Fruit fly (Drosophila melanogaster) S2 (cell line): ENCODE data around the gene CG3224.

Experiments used
- CG8478 ChIP-seq: fragments of >200 bp; optimal IDR thresholded peaks from 2 replicates; lab custom pipeline; 2018
- CTCF ChIP-seq, 2 experiments: fragments of >200 bp; optimal IDR thresholded peaks; 2 replicates each; lab custom pipeline; 2018

Gene CG3224

DNA sequence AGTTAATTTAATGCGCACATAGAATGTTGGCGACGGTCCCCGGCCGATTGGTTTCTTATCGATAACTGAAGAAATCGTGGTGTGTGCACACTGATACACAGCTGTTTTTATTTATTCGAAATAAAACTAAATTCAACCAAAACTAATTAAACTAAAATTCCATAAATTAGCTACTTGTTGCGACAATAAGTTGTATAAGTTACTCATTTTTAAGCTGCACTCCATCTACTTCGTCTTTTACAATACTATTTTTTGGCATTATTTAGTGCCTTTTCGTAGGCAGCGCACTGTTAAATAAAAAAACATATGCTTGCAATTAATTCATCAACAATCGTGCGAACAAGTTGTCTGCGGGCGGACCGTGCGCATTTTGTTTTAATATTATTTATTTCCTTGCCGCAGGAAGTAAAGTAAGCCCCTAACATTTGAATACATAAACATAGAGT is at the start of gene CG3224, which contains the start of gene Ctr1A:
CG3224 (minus strand) TSS at position 71 of the 446 bp plus-strand sequence.
Ctr1A (plus strand) TSS at position 256 of the 446 bp plus-strand sequence.
- no peak for TF ChIP-seq CG8478 (lab: Kevin White, UChicago)

dm6 chrX:6710665-6711064 is 49.4 kb upstream of the CG3224 start:
- TF ChIP-seq CTCF (optimal IDR thresholded peaks at IDR 0.05; lab: Kevin White, UChicago) (no peak), CG8478 (lab: Kevin White, UChicago) (no peak)

DNA sequence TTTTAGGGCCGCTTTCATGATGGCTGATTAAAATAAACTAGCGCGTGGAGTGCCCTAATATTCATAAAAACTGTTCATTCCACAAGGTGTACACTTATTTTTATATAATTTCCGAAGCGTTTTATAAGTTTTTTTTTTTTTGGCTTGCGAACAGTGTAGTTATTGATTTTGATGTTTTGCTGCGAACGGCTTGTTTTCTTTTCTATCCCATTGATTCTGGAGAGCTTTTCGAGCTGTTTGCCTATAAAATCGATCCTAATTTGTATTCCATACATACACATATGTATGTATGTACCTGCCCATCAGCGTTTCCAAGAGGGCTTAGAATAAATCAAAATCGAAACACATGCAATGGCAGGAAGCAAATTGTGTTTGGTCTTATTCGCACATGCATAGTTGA is 49.0 kb upstream of the CG3224 start:
- TF ChIP-seq CTCF (optimal IDR thresholded peaks at IDR 0.05; lab: Kevin White, UChicago) (no peak), CG8478 (lab: Kevin White, UChicago) (no peak)

- TF ChIP-seq CTCF (optimal IDR thresholded peaks at IDR 0.05; lab: Kevin White, UChicago): no peak
- TF ChIP-seq CG8478 (lab: Kevin White, UChicago): no peak
Observed at dm6 chrX:6709252-6710037, 48.2 kb upstream of the CG3224 start.

DNA sequence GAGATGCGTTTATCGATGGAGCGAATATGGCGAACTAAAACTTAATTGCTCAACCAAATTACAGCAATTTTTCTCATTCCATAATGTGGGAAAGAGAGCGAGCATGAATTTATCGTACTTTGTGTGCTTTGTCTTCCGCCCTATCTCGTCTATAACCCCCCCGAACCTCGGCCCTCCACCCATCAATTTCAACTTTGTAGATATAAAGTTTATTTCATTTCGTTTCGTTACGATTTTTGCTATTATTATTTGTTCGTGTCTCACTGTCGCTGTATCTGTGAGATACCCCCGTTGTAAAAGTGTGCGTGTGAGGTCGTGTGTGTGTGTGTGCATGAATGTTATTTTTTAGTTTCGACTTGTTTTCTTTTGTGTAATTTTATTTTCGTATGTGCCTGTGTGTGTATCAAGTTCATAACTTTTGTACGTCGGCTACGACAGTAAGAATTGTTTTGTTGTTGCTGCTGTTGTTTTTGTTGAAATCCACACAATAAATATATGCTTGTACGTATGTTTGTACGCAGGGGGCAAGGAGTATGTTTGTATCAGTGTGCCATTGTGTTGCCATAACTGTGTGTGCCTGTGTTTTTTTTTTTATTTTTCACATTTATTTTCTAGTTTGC is 47.4 kb upstream of the CG3224 start:
- TF ChIP-seq CTCF (optimal IDR thresholded peaks at IDR 0.05; lab: Kevin White, UChicago) (no peak), CG8478 (lab: Kevin White, UChicago) (no peak)

DNA sequence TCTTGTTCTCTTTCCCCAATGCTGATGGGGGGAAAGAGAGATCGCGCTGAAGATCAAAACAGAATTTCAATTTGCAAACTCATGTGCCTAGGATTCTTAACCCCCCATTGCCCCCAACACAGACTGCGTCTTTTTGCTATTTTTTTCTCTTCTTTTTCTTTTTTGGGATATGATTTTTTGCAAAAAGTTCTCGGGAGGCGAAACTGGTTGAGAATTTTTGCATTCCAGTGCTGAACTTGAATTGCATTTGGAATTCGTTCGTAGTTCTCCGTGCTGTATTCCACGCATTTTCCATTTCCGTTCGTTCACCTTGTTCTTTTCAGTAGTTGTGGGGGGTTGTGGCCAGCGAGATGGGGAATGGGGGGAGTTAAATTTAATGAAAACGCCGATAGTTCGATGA is 46.9 kb upstream of the CG3224 start:
- TF ChIP-seq CTCF (optimal IDR thresholded peaks at IDR 0.05; lab: Kevin White, UChicago): no peak
- no peak for TF ChIP-seq CG8478 (lab: Kevin White, UChicago)

- TF ChIP-seq CTCF (optimal IDR thresholded peaks at IDR 0.05; lab: Kevin White, UChicago) (no peak), CG8478 (lab: Kevin White, UChicago) (no peak)
Observed at dm6 chrX:6706570-6707306, 45.5 kb upstream of the CG3224 start.

DNA sequence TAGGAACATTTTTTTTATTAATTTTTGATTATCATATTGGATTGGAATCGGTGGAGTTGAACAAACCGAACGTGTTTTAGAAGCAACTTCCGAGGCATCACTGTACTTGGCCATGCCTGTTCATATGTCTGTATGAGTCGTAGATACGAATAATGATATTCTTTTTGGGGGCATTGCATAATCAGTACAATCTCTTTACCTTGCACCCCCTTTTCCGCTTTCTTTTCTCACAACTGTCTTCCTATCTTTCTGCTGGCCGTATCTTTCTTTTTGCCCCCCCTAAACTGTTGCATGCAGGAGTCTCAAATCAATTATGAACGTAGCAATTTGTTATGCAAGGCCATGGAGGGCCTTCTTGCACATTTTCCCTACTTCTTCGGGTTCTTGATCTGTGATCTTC is 44.6 kb upstream of the CG3224 start:
- TF ChIP-seq CG8478 (lab: Kevin White, UChicago): no peak
- no peak for TF ChIP-seq CTCF (optimal IDR thresholded peaks at IDR 0.05; lab: Kevin White, UChicago)

dm6 chrX:6705059-6705802 is 44.0 kb upstream of the CG3224 start:
- TF ChIP-seq CTCF (optimal IDR thresholded peaks at IDR 0.05; lab: Kevin White, UChicago) (no peak), CG8478 (lab: Kevin White, UChicago) (no peak)

- TF ChIP-seq CTCF (optimal IDR thresholded peaks at IDR 0.05; lab: Kevin White, UChicago) (no peak), CG8478 (lab: Kevin White, UChicago) (no peak)
Observed at dm6 chrX:6703957-6704356, 42.7 kb upstream of the CG3224 start.

- TF ChIP-seq CTCF (optimal IDR thresholded peaks at IDR 0.05; lab: Kevin White, UChicago) (no peak), CG8478 (lab: Kevin White, UChicago) (no peak)
Observed at dm6 chrX:6703237-6703636, 42.0 kb upstream of the CG3224 start.

- no peak for TF ChIP-seq CG8478 (lab: Kevin White, UChicago)
- TF ChIP-seq CTCF (optimal IDR thresholded peaks at IDR 0.05; lab: Kevin White, UChicago): no peak
Observed at dm6 chrX:6702591-6702990, 41.3 kb upstream of the CG3224 start.

DNA sequence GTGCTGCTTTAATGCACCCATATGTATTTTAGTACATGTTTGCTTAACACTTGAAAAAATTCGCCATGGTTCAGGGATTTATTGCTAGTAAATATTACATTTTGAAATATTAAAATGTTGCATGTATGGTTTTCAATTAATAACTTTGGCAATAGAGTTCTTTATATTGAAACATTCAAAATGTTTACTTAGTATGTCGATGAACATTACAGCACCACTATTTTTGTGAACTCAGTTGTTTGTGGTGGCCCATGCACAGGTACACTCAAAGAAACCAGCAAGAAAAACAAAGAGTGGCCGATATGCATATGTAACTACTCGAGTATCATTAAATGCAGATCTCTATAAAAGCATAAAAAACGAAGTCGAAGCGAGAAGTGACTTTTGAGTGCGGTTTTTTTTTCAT is 40.8 kb upstream of the CG3224 start:
- TF ChIP-seq CTCF (optimal IDR thresholded peaks at IDR 0.05; lab: Kevin White, UChicago) (no peak), CG8478 (lab: Kevin White, UChicago) (no peak)

dm6 chrX:6700990-6701530 is 39.8 kb upstream of the CG3224 start:
- TF ChIP-seq CG8478 (lab: Kevin White, UChicago): no peak
- TF ChIP-seq CTCF (optimal IDR thresholded peaks at IDR 0.05; lab: Kevin White, UChicago): no peak
